Worm (Caenorhabditis elegans): ENCODE data around the gene H25P19.1.

- no peak for TF ChIP-seq snpc-4 (GFP tag; optimal IDR thresholded peaks at IDR 0.05)
- TF ChIP-seq snpc-4 (tag; optimal IDR thresholded peaks at IDR 0.05), result no peak
- TF ChIP-seq zim-3 (tag; optimal IDR thresholded peaks at IDR 0.05), result no peak
- TF ChIP-seq dox-1 (GFP tag; IDR thresholded peaks at IDR 0.05), result no peak
- no peak for TF ChIP-seq F22D6.2 (tag; optimal IDR thresholded peaks at IDR 0.05)
- no peak for TF ChIP-seq nhr-120 (GFP tag; IDR thresholded peaks at IDR 0.05)
- no peak for TF ChIP-seq unc-62 (GFP tag; optimal IDR thresholded peaks at IDR 0.05)
- TF ChIP-seq Y53G8AR.9 (GFP tag; conservative IDR thresholded peaks at IDR 0.05), result no peak
- TF ChIP-seq ztf-28 (GFP tag; IDR thresholded peaks at IDR 0.05), result no peak
- no peak for TF ChIP-seq F57A8.1 (GFP tag; optimal IDR thresholded peaks at IDR 0.05)
- TF ChIP-seq F10E7.11 (tag; optimal IDR thresholded peaks at IDR 0.05), result no peak
- no peak for TF ChIP-seq snpc-3.4 (tag; optimal IDR thresholded peaks at IDR 0.05)
- TF ChIP-seq dpl-1 (GFP tag; optimal IDR thresholded peaks at IDR 0.05), result no peak
Observed at ce11 chrV:736171-736570, 48.7 kb downstream of the H25P19.1 start, which contains the start of gene srj-25.
